Worm (Caenorhabditis elegans) whole organism, mixed stage, embryonic: ENCODE data around the gene plg-1.

Experiments
- M03D4.4 ChIP-seq: sonication (generic microtip); optimal IDR thresholded peaks from 2 replicates; lab custom pipeline; 2017; ENCODE audit warnings: mild to moderate bottlenecking, missing genetic modification characterization, missing compliant biosample characterization
- blmp-1 ChIP-seq: fragments of 150-350 bp; optimal IDR thresholded peaks from 2 replicates; lab custom pipeline; 2014; ENCODE audit warnings: missing biosample characterization, missing genetic modification characterization
- ceh-43 ChIP-seq: fragments of 200-800 bp; sonication (Bioruptor generic); optimal IDR thresholded peaks from 2 replicates; lab custom pipeline; 2018; ENCODE audit warnings: mild to moderate bottlenecking, missing genetic modification characterization, moderate library complexity, missing compliant biosample characterization
- ceh-83 ChIP-seq: fragments of 200-800 bp; sonication (Bioruptor generic); optimal IDR thresholded peaks from 2 replicates; lab custom pipeline; 2018; ENCODE audit warnings: mild to moderate bottlenecking, missing genetic modification characterization, missing compliant biosample characterization
- ces-1 ChIP-seq: fragments of 150-350 bp; optimal IDR thresholded peaks from 2 replicates; lab custom pipeline; 2014; ENCODE audit warnings: missing biosample characterization, missing genetic modification reagents, missing genetic modification characterization
- cnd-1 ChIP-seq: fragments of 200-800 bp; sonication (Bioruptor generic); optimal IDR thresholded peaks from 2 replicates; lab custom pipeline; 2018; ENCODE audit warnings: mild to moderate bottlenecking, missing genetic modification characterization, missing compliant biosample characterization
- drap-1 ChIP-seq: fragments of 200-800 bp; sonication (Bioruptor generic); optimal IDR thresholded peaks from 3 replicates; lab custom pipeline; 2018; ENCODE audit warnings: mild to moderate bottlenecking, missing genetic modification characterization, missing compliant biosample characterization
- elt-1 ChIP-seq: sonication (generic microtip); optimal IDR thresholded peaks from 2 replicates; lab custom pipeline; 2017; ENCODE audit warnings: missing genetic modification characterization, mild to moderate bottlenecking, missing compliant biosample characterization, antibody characterized with exemption, moderate library complexity, borderline replicate concordance; ENCODE audit not compliant: insufficient read depth
- elt-3 ChIP-seq: fragments of 150-350 bp; optimal IDR thresholded peaks from 2 replicates; lab custom pipeline; 2014; ENCODE audit warnings: missing biosample characterization, missing genetic modification characterization
- flh-1 ChIP-seq: fragments of 200-800 bp; sonication (Bioruptor generic); optimal IDR thresholded peaks from 2 replicates; lab custom pipeline; 2018; ENCODE audit warnings: mild to moderate bottlenecking, missing genetic modification characterization, moderate library complexity, missing compliant biosample characterization
- ham-2 ChIP-seq: fragments of 200-800 bp; sonication (Bioruptor generic); optimal IDR thresholded peaks from 2 replicates; lab custom pipeline; 2018; ENCODE audit warnings: mild to moderate bottlenecking, missing genetic modification characterization, missing compliant biosample characterization
- hlh-1 ChIP-seq: fragments of 150-350 bp; optimal IDR thresholded peaks from 2 replicates; lab custom pipeline; 2014; ENCODE audit warnings: missing biosample characterization, missing genetic modification reagents, missing genetic modification characterization
- lin-13 ChIP-seq: fragments of 150-350 bp; optimal IDR thresholded peaks from 2 replicates; lab custom pipeline; 2014; ENCODE audit warnings: missing biosample characterization, missing genetic modification characterization
- lin-32 ChIP-seq: fragments of 200-800 bp; sonication (Bioruptor generic); optimal IDR thresholded peaks from 2 replicates; lab custom pipeline; 2018; ENCODE audit warnings: mild to moderate bottlenecking, missing genetic modification characterization, missing compliant biosample characterization
- lsy-2 ChIP-seq: fragments of 150-350 bp; optimal IDR thresholded peaks from 2 replicates; lab custom pipeline; 2014; ENCODE audit warnings: missing biosample characterization, missing genetic modification characterization
- mab-5 ChIP-seq: fragments of 150-350 bp; optimal IDR thresholded peaks from 2 replicates; lab custom pipeline; 2014; ENCODE audit warnings: missing biosample characterization, missing genetic modification characterization
- mep-1 ChIP-seq: fragments of 150-350 bp; optimal IDR thresholded peaks from 2 replicates; lab custom pipeline; 2017; ENCODE audit warnings: missing biosample characterization, missing genetic modification reagents, missing genetic modification characterization, inconsistent platforms
- mls-2 ChIP-seq: sonication (generic microtip); optimal IDR thresholded peaks from 2 replicates; lab custom pipeline; 2016; ENCODE audit warnings: mild to moderate bottlenecking, missing genetic modification characterization, moderate library complexity, missing compliant biosample characterization
- nhr-12 ChIP-seq: fragments of 150-350 bp; optimal IDR thresholded peaks from 2 replicates; lab custom pipeline; 2014; ENCODE audit warnings: missing biosample characterization, missing genetic modification characterization
- nhr-237 ChIP-seq: fragments of 150-350 bp; optimal IDR thresholded peaks from 2 replicates; lab custom pipeline; 2014; ENCODE audit warnings: missing biosample characterization, missing genetic modification characterization
- nhr-28 ChIP-seq: fragments of 150-350 bp; optimal IDR thresholded peaks from 2 replicates; lab custom pipeline; 2014; ENCODE audit warnings: missing biosample characterization, missing genetic modification characterization
- nhr-76 ChIP-seq: sonication (generic microtip); optimal IDR thresholded peaks from 2 replicates; lab custom pipeline; 2017; ENCODE audit warnings: missing biosample characterization, missing genetic modification characterization
- pha-4 ChIP-seq: fragments of 150-350 bp; optimal IDR thresholded peaks from 2 replicates; lab custom pipeline; 2018; ENCODE audit warnings: missing biosample characterization, missing genetic modification reagents, missing genetic modification characterization
- sem-2 ChIP-seq: fragments of 200-800 bp; sonication (Bioruptor generic); optimal IDR thresholded peaks from 2 replicates; lab custom pipeline; 2018; ENCODE audit warnings: mild to moderate bottlenecking, missing genetic modification characterization, missing compliant biosample characterization
- sptf-1 ChIP-seq: sonication (generic microtip); optimal IDR thresholded peaks from 2 replicates; lab custom pipeline; 2017; ENCODE audit warnings: mild to moderate bottlenecking, missing genetic modification characterization, moderate library complexity, missing compliant biosample characterization
- tbx-8 ChIP-seq: fragments of 200-800 bp; sonication (Bioruptor generic); optimal IDR thresholded peaks from 2 replicates; lab custom pipeline; 2018; ENCODE audit warnings: mild to moderate bottlenecking, missing genetic modification characterization, moderate library complexity, missing compliant biosample characterization
- unc-120 ChIP-seq: sonication (generic microtip); optimal IDR thresholded peaks from 2 replicates; lab custom pipeline; 2017; ENCODE audit warnings: missing genetic modification characterization, missing compliant biosample characterization; ENCODE audit not compliant: poor library complexity, severe bottlenecking
- unc-39 ChIP-seq: fragments of 150-350 bp; optimal IDR thresholded peaks from 2 replicates; lab custom pipeline; 2014; ENCODE audit warnings: missing biosample characterization, missing genetic modification characterization
- unc-62 ChIP-seq: fragments of 150-350 bp; optimal IDR thresholded peaks from 2 replicates; lab custom pipeline; 2014; ENCODE audit warnings: missing biosample characterization, missing genetic modification reagents, missing genetic modification characterization
- zip-8 ChIP-seq: fragments of 150-350 bp; optimal IDR thresholded peaks from 2 replicates; lab custom pipeline; 2014; ENCODE audit warnings: missing biosample characterization, missing genetic modification characterization
- ztf-11 ChIP-seq: fragments of 150-350 bp; optimal IDR thresholded peaks from 2 replicates; lab custom pipeline; 2014; ENCODE audit warnings: missing biosample characterization, missing genetic modification characterization

The plg-1 gene

ce11 chrIII:8850482-8851047, 1.5 kb upstream of the plg-1 start, which contains the start of gene F44E2.9:
TSS of gene F44E2.9 (minus strand) at chrIII:8850532.
- TF ChIP-seq sptf-1 (tag; lab: Kevin White, UChicago), result peak; percentile 41
- no peak for TF ChIP-seq nhr-76 (tag; lab: Kevin White, UChicago)
- TF ChIP-seq sem-2 (GFP tag; lab: Kevin White, UChicago), result no peak
- no peak for TF ChIP-seq ces-1
- no peak for TF ChIP-seq flh-1
- peak; percentile 5 for TF ChIP-seq hlh-1
- TF ChIP-seq unc-39, result no peak

- peak; percentile 91 for TF ChIP-seq zip-8 (tag; lab: Kevin White, UChicago)
Observed at ce11 chrIII:8851057-8851456, 1.0 kb upstream of the plg-1 start.

ce11 chrIII:8858482-8858881, 6.4 kb downstream of the plg-1 start:
- TF ChIP-seq tbx-8, result no peak
- TF ChIP-seq zip-8 (tag; lab: Kevin White, UChicago), result no peak
- no peak for TF ChIP-seq unc-39
- no peak for TF ChIP-seq M03D4.4
- TF ChIP-seq ces-1, result no peak
- no peak for TF ChIP-seq elt-3 (tag; lab: Kevin White, UChicago)
- TF ChIP-seq ceh-43 (GFP tag; lab: Kevin White, UChicago), result no peak
- no peak for TF ChIP-seq elt-1 (tag; lab: Kevin White, UChicago)
- TF ChIP-seq lin-13 (tag; lab: Kevin White, UChicago), result no peak
- TF ChIP-seq sem-2 (GFP tag; lab: Kevin White, UChicago), result no peak

ce11 chrIII:8865294-8865766, 13.3 kb downstream of the plg-1 start:
- TF ChIP-seq sptf-1 (tag; lab: Kevin White, UChicago) (peak; percentile 57), mls-2 (peak; percentile 17), sem-2 (GFP tag; lab: Kevin White, UChicago) (no peak), mab-5 (no peak), ztf-11 (tag; lab: Kevin White, UChicago) (no peak), unc-62 (GFP tag; lab: Kevin White, UChicago) (peak; percentile 60), ham-2 (peak; percentile 50), elt-3 (tag; lab: Kevin White, UChicago) (no peak), unc-120 (peak; percentile 84), hlh-1 (peak; percentile 70), blmp-1 (tag; lab: Kevin White, UChicago) (no peak), pha-4 (tag; lab: Kevin White, UChicago) (peak; percentile 8), drap-1 (GFP tag; lab: Kevin White, UChicago) (peak; percentile 74), lin-13 (tag; lab: Kevin White, UChicago) (peak; percentile 39), mep-1 (no peak), lin-32 (no peak), cnd-1 (tag; lab: Kevin White, UChicago) (peak; percentile 38), M03D4.4 (peak; percentile 60), tbx-8 (no peak)

ce11 chrIII:8866038-8866437, 14.0 kb downstream of the plg-1 start:
- no peak for TF ChIP-seq unc-39
- no peak for TF ChIP-seq ztf-11 (tag; lab: Kevin White, UChicago)
- TF ChIP-seq nhr-76 (tag; lab: Kevin White, UChicago), result no peak
- no peak for TF ChIP-seq tbx-8
- TF ChIP-seq pha-4 (tag; lab: Kevin White, UChicago), result no peak
- TF ChIP-seq unc-120, result no peak
- no peak for TF ChIP-seq lsy-2 (tag; lab: Kevin White, UChicago)
- no peak for TF ChIP-seq nhr-28 (tag; lab: Kevin White, UChicago)
- TF ChIP-seq nhr-12 (tag; lab: Kevin White, UChicago), result no peak
- no peak for TF ChIP-seq M03D4.4
- TF ChIP-seq mep-1, result no peak
- no peak for TF ChIP-seq nhr-237 (tag; lab: Kevin White, UChicago)
- no peak for TF ChIP-seq mls-2
- TF ChIP-seq ceh-83 (GFP tag; lab: Kevin White, UChicago), result no peak
- no peak for TF ChIP-seq elt-3 (tag; lab: Kevin White, UChicago)
- TF ChIP-seq lin-32, result no peak
- TF ChIP-seq ces-1, result no peak
- no peak for TF ChIP-seq sem-2 (GFP tag; lab: Kevin White, UChicago)
